Worm (Caenorhabditis elegans) whole organism, L1 larva: ENCODE data around the gene itr-1.

Experiments used
- ama-1 ChIP-seq: fragments of 150-350 bp; optimal IDR thresholded peaks from 2 replicates; lab custom pipeline; 2014
- ceh-88 ChIP-seq: fragments of 200-800 bp; sonication (Bioruptor generic); IDR thresholded peaks from 2 replicates; pipeline ENCODE4 v1.3.6; 2022; ENCODE audit warnings: missing genetic modification characterization, missing compliant biosample characterization
- lin-35 ChIP-seq, 2 experiments: fragments of 150-350 bp; optimal IDR thresholded peaks; 2 replicates each; lab custom pipeline; 2014; ENCODE audit warnings: missing biosample characterization in 2 of 2, missing genetic modification characterization in 2 of 2, missing genetic modification reagents in 2 of 2
- nhr-19 ChIP-seq: fragments of 200-800 bp; sonication (Bioruptor generic); conservative IDR thresholded peaks from 2 replicates; pipeline ENCODE4 v1.3.6; 2022; ENCODE audit warnings: missing genetic modification characterization, missing compliant biosample characterization
- nhr-28 ChIP-seq: fragments of 150-350 bp; optimal IDR thresholded peaks from 2 replicates; lab custom pipeline; 2014; ENCODE audit warnings: missing biosample characterization, missing genetic modification characterization
- tbx-2 ChIP-seq: sonication (generic microtip); optimal IDR thresholded peaks from 2 replicates; lab custom pipeline; 2016; ENCODE audit warnings: missing genetic modification characterization, missing compliant biosample characterization
- unc-62 ChIP-seq: fragments of 150-350 bp; optimal IDR thresholded peaks from 2 replicates; lab custom pipeline; 2014; ENCODE audit warnings: missing biosample characterization, missing genetic modification reagents, missing genetic modification characterization
- ztf-11 ChIP-seq, 2 experiments: sonication (generic microtip); optimal IDR thresholded peaks; 2 replicates each; lab custom pipeline; 2016 to 2017; ENCODE audit warnings: missing genetic modification characterization in 2 of 2, missing biosample characterization in 1 of 2, missing compliant biosample characterization in 1 of 2

DNA sequence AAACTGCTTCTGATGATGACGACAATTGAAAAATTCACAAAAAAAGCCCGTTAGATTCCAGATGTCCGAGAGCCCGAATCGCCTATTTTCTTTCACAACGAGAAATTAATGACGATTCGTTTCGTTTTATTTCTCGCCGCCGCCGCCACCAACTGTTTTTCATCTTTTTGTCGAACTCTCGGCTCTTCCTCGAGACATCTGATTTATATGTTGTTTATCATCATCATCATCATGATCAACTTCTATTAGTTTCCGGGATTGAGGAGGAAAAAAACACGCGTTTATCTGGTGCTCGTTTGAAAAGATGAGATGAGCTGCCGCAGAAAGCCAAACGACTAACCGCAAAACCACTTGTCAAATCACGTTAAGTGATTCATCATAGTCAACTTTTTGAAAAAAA is 15.5 kb upstream of the itr-1 start:
- TF ChIP-seq lin-35 (GFP tag; optimal IDR thresholded peaks at IDR 0.05; lab: Kevin White, UChicago) (no peak), ztf-11 (tag; optimal IDR thresholded peaks at IDR 0.05; lab: Kevin White, UChicago) (no peak), nhr-28 (tag; lab: Kevin White, UChicago) (no peak), unc-62 (GFP tag; lab: Kevin White, UChicago) (no peak), nhr-19 (GFP tag; lab: Robert Waterston, UW) (peak; percentile 21; the same call in 1 of the 2 replicates), tbx-2 (tag; lab: Kevin White, UChicago) (no peak), ceh-88 (no peak), ama-1 (lab: Kevin White, UChicago) (no peak)
